Fruit fly (Drosophila melanogaster): ENCODE data around the gene CG42305.
A peak's percentile ranks its signal among the peaks of the same experiment; 100 is the strongest.

Gene CG42305

dm6 chr2L:18830587-18831528 lies 18.4 kb downstream of the CG42305 start, which contains the start of the genes CG17597 and ScpX:
TSS of gene CG17597 (minus strand) at chr2L:18831153.
TSS of gene ScpX (plus strand) at chr2L:18831229.
- TF ChIP-seq noc (tag; optimal IDR thresholded peaks at IDR 0.05), result peak; percentile 17

- no peak for TF ChIP-seq noc (tag; optimal IDR thresholded peaks at IDR 0.05)
These were observed 22.1 kb downstream of the CG42305 start for dm6 chr2L:18834525-18834924.

- peak; percentile 76 for TF ChIP-seq noc (tag; optimal IDR thresholded peaks at IDR 0.05)
These were observed 26.9 kb downstream of the CG42305 start, which contains the start of gene CG10600 for dm6 chr2L:18839143-18839872. TSS of gene CG10600 (minus strand) at chr2L:18839679.

dm6 chr2L:18841210-18841609 lies 28.8 kb downstream of the CG42305 start, which contains the start of gene CG31752:
TSS of gene CG31752 (minus strand) at chr2L:18841310.
- TF ChIP-seq noc (tag; optimal IDR thresholded peaks at IDR 0.05), result no peak

- no peak for TF ChIP-seq noc (tag; optimal IDR thresholded peaks at IDR 0.05)
These were observed 31.1 kb downstream of the CG42305 start for dm6 chr2L:18843560-18843959.

dm6 chr2L:18844479-18844878 lies 32.0 kb downstream of the CG42305 start, which contains the start of gene CG33120:
TSS of gene CG33120 (minus strand) at chr2L:18844579.
- no peak for TF ChIP-seq noc (tag; optimal IDR thresholded peaks at IDR 0.05)

dm6 chr2L:18844917-18845509 lies 32.6 kb downstream of the CG42305 start, which contains the start of gene CG17321:
TSS of gene CG17321 (plus strand) at chr2L:18845184.
- no peak for TF ChIP-seq noc (tag; optimal IDR thresholded peaks at IDR 0.05)

- TF ChIP-seq noc (tag; optimal IDR thresholded peaks at IDR 0.05), result no peak
These were observed 33.7 kb downstream of the CG42305 start for dm6 chr2L:18846175-18846574.

- TF ChIP-seq noc (tag; optimal IDR thresholded peaks at IDR 0.05), result no peak
These were observed 34.4 kb downstream of the CG42305 start for dm6 chr2L:18846843-18847242.

dm6 chr2L:18852249-18852648 lies 39.8 kb downstream of the CG42305 start:
- TF ChIP-seq noc (tag; optimal IDR thresholded peaks at IDR 0.05), result no peak

- TF ChIP-seq noc (tag; optimal IDR thresholded peaks at IDR 0.05), result peak; percentile 96
These were observed 45.2 kb downstream of the CG42305 start for dm6 chr2L:18857635-18858059.

dm6 chr2L:18858661-18859532 lies 46.4 kb downstream of the CG42305 start, which contains the start of the genes CG10602 and mRpL13:
TSS of gene CG10602 (minus strand) at chr2L:18859248.
TSS of gene mRpL13 (minus strand) at chr2L:18859248.
- no peak for TF ChIP-seq noc (tag; optimal IDR thresholded peaks at IDR 0.05)

- no peak for TF ChIP-seq noc (tag; optimal IDR thresholded peaks at IDR 0.05)
These were observed 48.5 kb downstream of the CG42305 start for dm6 chr2L:18860920-18861319.
